Worm (Caenorhabditis elegans): ENCODE results near the gene egl-3.

- TF ChIP-seq ref-1 (GFP tag; conservative IDR thresholded peaks at IDR 0.05) (no peak), flt-1 (GFP tag; IDR thresholded peaks at IDR 0.05) (no peak), cog-1 (tag; optimal IDR thresholded peaks at IDR 0.05) (no peak), tab-1 (GFP tag; IDR thresholded peaks at IDR 0.05) (no peak), ztf-23 (GFP tag; IDR thresholded peaks at IDR 0.05) (no peak)
These were observed 38.5 kb upstream of the egl-3 start, which contains the start of gene zhit-3 for ce11 chrV:10212027-10212426.
